Worm (Caenorhabditis elegans) whole organism, L2 larva: ENCODE measurements around the gene F48B9.3.

Experiments used
- ama-1 ChIP-seq: fragments of 150-350 bp; optimal IDR thresholded peaks from 2 replicates; lab custom pipeline; 2018; ENCODE audit warnings: inconsistent platforms
- lin-39 ChIP-seq: fragments of 150-350 bp; optimal IDR thresholded peaks from 2 replicates; lab custom pipeline; 2014; ENCODE audit warnings: missing biosample characterization, missing genetic modification reagents, missing genetic modification characterization
- mdl-1 ChIP-seq, 2 experiments: fragments of 150-350 bp in 1 of 2; sonication (generic microtip) in 1 of 2; optimal IDR thresholded peaks; 2 replicates each; lab custom pipeline; 2017; ENCODE audit warnings: missing biosample characterization in 2 of 2, missing genetic modification characterization in 2 of 2
- nhr-23 ChIP-seq: fragments of 150-350 bp; optimal IDR thresholded peaks from 2 replicates; lab custom pipeline; 2014; ENCODE audit warnings: missing biosample characterization, missing genetic modification reagents, missing genetic modification characterization
- nhr-77 ChIP-seq: fragments of 150-350 bp; optimal IDR thresholded peaks from 2 replicates; lab custom pipeline; 2014; ENCODE audit warnings: missing biosample characterization, missing genetic modification characterization
- skn-1 ChIP-seq: sonication (generic microtip); optimal IDR thresholded peaks from 2 replicates; lab custom pipeline; 2017; ENCODE audit warnings: missing biosample characterization, missing genetic modification characterization

ce11 chrX:2180588-2180987, 15.7 kb downstream of the F48B9.3 start, which contains the start of gene F48B9.1:
- TF ChIP-seq ama-1 (no peak), nhr-77 (tag; lab: Kevin White, UChicago) (no peak), mdl-1 (tag; optimal IDR thresholded peaks at IDR 0.05; lab: Kevin White, UChicago) (no peak), skn-1 (no peak), lin-39 (tag; lab: Kevin White, UChicago) (no peak), nhr-23 (tag; lab: Kevin White, UChicago) (no peak)
